Fruit fly (Drosophila melanogaster) Kc167 (cell line): ENCODE data around the gene dpr14.

Experiments used
- Myc ChIP-seq: fragments of >200 bp; optimal IDR thresholded peaks from 2 replicates; lab custom pipeline; 2017; ENCODE audit warnings: missing external identifiers
- Sin3A ChIP-seq: fragments of >200 bp; optimal IDR thresholded peaks from 2 replicates; lab custom pipeline; 2018; ENCODE audit warnings: missing external identifiers
- h ChIP-seq: fragments of >200 bp; optimal IDR thresholded peaks from 3 replicates; lab custom pipeline; 2018; ENCODE audit warnings: missing external identifiers
- insv ChIP-seq: fragments of >200 bp; optimal IDR thresholded peaks from 3 replicates; lab custom pipeline; 2018; ENCODE audit warnings: missing external identifiers
- psq ChIP-seq: fragments of >200 bp; optimal IDR thresholded peaks from 2 replicates; lab custom pipeline; 2017; ENCODE audit warnings: missing external identifiers
- ttk ChIP-seq: sonication (Bioruptor generic); optimal IDR thresholded peaks from 2 replicates; lab custom pipeline; 2017; ENCODE audit warnings: missing external identifiers

dpr14 gene

DNA sequence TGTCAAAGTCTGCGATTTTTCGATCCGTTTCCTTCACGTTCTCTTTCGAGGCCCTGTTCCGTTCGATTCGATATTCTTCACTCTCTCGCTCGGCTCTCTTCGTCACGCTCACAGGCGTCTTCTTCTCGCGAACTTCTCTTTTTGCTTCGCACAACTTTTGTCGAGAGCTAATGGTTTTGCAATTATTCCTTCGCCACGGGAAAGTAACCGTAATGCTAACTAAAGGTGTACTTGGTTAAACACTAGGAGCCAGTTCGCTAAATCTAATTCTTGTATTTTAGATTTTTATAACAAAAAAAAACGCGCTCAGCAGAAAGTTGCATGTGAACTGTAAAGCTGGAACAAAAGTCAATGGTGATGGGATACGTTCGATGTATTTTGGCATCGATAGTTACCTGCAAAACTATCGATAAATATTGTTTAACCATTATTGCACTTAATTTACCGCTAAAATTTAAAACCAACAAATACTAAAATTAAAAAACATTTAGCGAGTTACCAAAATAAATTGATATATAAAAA lies 23.0 kb upstream of the dpr14 start, which contains the start of gene mahe:
TSS of gene mahe (minus strand) at position 355 of the 522 bp plus-strand sequence.
- TF ChIP-seq Myc (lab: Kevin White, UChicago) (no peak), Sin3A (lab: Kevin White, UChicago) (no peak), psq (lab: Kevin White, UChicago) (no peak), ttk (no peak), insv (lab: Kevin White, UChicago) (no peak), h (no peak)

DNA sequence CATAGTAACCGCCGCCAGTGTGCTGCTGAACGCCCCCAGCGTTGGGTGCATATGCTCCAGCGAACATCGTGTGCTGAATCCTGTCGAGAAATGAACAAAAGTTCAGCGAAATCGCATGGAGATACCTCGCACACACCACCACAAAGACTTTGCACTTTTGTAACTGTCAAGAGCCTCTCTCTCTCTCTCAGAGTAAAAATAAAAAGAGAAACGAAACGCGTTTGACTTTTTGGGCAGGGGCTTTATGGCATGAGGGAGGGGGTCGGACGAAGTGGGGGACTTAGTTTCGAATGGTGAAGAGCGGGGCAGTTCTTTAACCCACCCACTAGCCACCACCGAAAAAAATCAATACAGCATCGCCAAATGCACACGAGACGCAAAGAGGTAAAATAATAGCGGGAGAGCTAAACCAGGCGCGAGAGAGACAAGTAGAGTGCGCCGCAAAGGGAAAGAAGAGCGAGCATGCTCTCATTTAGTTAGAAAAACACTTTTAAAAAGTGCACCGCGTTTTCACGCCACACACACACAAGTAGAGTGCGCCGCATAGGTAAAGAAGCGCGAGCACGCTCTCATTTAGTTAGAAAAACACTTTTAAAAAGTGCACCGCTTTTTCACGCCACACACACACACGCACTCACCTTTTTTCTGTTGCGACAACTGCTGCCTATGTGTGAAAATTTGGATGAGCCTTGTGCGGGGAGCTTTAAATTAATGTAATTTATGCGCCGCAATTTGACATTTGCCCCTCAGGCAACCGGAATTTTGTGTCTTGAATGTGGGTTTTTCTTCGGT lies 22.3 kb upstream of the dpr14 start:
- TF ChIP-seq Myc (lab: Kevin White, UChicago) = no peak
- TF ChIP-seq insv (lab: Kevin White, UChicago) = no peak
- TF ChIP-seq ttk = no peak
- TF ChIP-seq h = no peak
- TF ChIP-seq psq (lab: Kevin White, UChicago) = no peak
- no peak for TF ChIP-seq Sin3A (lab: Kevin White, UChicago)

DNA sequence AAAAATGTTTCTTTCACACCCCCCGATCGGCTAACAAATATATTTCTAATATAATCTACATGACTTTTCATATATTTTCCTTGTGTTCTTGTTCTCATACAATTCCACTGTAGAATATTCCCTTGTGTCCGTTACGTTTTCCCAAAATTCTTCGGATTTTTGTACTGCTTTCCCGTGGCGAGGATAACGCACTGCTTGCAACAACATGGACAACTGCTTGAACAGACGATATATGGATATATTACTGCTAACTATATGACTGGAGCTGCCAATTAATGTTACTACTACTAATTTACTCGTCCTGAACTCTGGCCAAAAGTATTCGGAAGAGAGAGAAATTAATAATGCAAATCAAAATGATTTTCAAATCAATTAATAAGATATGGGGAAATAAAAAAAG lies 16.8 kb upstream of the dpr14 start:
- no peak for TF ChIP-seq h
- TF ChIP-seq psq (lab: Kevin White, UChicago) = no peak
- TF ChIP-seq insv (lab: Kevin White, UChicago) = no peak
- TF ChIP-seq ttk = no peak
- TF ChIP-seq Sin3A (lab: Kevin White, UChicago) = no peak
- TF ChIP-seq Myc (lab: Kevin White, UChicago) = no peak

DNA sequence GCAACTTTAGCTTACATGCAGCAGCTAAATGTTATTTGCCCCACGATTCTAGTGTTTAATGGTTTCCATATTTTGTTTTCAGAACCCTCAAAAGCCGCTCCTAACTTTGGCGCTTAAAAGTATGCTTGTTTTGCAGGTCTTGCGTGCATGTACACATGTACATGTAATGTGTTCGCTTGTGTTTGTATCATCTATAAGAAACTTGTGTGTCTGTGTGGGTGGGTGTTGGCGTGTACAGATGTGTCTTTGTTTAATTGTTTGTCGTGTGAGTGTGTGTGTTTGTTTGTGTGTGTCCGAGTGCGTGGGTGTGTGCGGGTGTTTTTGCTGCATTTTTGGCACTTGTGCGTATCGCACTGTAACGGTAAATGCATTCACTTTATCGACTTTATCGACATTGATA lies 15.0 kb upstream of the dpr14 start:
- TF ChIP-seq Sin3A (lab: Kevin White, UChicago) (no peak), psq (lab: Kevin White, UChicago) (no peak)

DNA sequence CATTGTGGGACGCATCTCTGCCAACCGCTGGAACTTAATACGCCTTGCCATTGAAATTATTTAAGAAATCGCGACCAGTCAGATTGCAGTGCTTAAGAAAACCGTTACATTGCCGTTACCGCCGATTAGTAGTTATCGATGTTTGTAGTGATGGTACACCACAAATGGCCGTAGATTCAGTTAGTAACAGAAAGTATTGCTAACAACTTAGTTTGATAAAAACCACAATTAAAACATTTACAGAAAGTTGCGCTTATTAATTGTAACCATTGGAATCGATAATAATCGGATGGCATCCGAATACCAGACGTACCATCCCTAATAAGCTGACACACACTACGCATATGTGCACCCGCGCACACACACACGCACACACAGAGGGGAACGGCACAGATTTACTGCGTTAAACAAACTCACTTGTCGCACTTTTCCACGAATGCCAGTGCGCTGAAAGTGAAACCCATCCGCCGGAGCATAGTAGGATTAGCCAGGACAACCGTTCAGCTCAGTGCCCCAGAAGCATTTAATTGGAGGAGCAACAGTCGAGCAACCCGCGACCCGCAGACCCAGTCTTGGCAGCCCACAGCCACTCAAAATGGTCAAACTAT lies 12.1 kb upstream of the dpr14 start, which contains the start of the genes hdm and Ykt6:
TSS of gene hdm (minus strand) at position 51 of the 608 bp plus-strand sequence.
TSS of gene Ykt6 (plus strand) at position 329 of the 608 bp plus-strand sequence.
- TF ChIP-seq Myc (lab: Kevin White, UChicago) (no peak), psq (lab: Kevin White, UChicago) (no peak), h (no peak), insv (lab: Kevin White, UChicago) (no peak), Sin3A (lab: Kevin White, UChicago) (no peak), ttk (no peak)

DNA sequence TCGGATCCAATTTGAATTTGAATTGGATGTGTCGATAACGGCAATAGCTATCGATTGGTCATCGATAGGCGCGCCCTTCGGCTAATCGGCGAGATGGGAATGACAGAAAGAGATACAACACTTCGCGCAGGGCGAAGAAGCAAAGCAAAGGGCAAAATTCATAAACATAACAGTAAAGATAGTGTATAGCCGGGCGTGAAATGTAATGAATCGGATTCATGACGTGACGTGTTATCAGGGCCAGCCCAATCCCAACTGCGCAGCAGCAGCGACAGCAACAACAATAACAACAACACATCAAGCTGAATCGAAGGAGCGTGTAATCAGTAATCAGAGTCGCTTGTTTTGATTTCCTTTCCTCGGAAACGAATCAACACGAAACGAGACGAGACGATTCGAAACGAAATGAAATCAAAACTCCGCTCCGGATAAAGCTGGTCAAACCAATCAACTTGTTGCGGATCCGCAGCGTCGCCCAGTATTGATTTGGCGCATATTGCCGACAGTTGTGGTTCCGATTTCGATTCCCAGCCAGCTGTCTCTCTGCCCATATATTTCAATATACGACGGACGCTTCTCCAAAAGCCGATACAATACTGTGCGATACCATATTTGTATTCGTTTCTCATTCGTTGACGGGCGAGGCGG lies 4.0 kb upstream of the dpr14 start, which contains the start of gene snz:
TSS of gene snz (plus strand) at position 107 of the 648 bp plus-strand sequence.
- no peak for TF ChIP-seq Myc (lab: Kevin White, UChicago)
- no peak for TF ChIP-seq psq (lab: Kevin White, UChicago)
- no peak for TF ChIP-seq ttk
- TF ChIP-seq insv (lab: Kevin White, UChicago) = no peak
- TF ChIP-seq Sin3A (lab: Kevin White, UChicago) = no peak
- no peak for TF ChIP-seq h

DNA sequence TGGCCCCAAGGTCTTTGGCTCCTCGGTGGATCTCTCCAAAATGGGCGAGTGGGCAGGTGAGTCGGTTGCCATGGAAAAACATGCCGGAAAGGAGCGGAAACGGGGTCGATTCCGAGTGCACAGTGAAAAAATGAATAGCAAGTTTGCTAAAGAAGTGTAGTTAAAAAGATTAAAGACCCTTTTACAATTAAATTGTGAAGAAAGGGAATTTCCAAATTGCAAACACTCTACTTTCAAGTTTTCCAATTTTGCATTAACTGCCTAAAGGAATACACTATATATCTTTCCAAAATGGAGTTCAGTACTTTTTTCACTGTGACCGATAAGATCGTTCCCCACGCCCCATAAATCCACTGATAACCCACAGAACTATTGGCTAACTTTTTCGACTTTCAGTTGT lies 1.4 kb upstream of the dpr14 start:
- TF ChIP-seq Sin3A (lab: Kevin White, UChicago) (no peak), Myc (lab: Kevin White, UChicago) (no peak), ttk (no peak), psq (lab: Kevin White, UChicago) (no peak), insv (lab: Kevin White, UChicago) (no peak), h (no peak)

DNA sequence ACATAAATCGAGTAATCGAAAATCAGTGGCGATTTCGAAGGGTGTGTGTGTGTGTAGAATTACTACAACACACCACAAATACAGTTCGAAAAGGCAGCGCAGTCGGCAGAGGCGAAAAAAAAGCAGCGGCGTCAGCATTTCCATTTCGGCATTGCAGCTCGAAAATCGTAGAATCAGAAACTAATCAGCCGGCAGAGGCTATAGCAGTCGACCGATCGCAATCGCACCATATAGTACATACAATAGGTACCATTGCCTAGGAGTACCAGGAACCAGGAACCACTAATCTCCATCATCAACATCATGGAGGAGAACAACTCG lies 943 bp upstream of the dpr14 start:
- TF ChIP-seq Sin3A (lab: Kevin White, UChicago) = no peak
- TF ChIP-seq ttk = no peak
- TF ChIP-seq Myc (lab: Kevin White, UChicago) = no peak
- no peak for TF ChIP-seq insv (lab: Kevin White, UChicago)
- no peak for TF ChIP-seq h
- no peak for TF ChIP-seq psq (lab: Kevin White, UChicago)

DNA sequence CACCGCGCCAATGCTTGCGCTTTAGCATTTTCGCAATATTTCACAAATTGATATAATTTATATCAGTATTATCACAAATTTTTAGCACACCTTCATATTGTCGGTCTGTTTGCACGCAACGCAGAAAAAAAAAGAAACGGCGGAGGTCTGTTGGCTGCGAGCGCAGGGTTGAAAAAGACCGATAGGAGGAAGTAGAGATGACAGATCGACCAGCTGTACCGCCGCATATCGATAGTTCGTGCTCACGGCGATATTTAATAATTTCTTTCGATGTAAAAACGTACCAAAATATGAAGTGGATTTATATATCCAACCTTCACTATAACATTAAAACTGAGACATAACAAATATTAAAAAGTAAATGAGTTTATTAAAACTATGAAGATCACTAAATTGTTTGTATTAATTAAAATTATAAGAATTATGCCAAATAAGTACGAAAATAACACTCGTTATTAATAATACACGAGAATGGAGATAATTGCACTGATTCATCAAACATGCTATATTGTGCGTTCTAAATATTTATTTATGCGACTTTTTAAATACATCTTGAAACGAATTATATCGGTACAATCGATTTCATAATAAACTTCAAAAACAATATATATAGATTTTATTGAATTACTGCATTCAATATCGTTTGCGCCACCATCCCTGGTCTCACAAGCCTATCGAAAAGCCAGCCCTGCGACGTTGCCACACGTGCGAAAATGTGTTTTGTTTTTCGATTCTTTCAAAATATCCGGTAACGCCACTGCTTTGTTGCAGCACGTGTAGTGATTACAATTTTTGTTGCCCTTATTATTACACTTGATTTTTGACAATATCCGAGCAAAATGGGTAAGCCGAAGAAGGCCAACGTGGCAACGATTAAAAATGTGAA lies 6.7 kb downstream of the dpr14 start, which contains the start of the genes RpS6 and bys:
TSS of gene RpS6 (minus strand) at position 179 of the 886 bp plus-strand sequence.
TSS of gene bys (plus strand) at position 728 of the 886 bp plus-strand sequence.
- TF ChIP-seq ttk (no peak), psq (lab: Kevin White, UChicago) (no peak), h (no peak), Sin3A (lab: Kevin White, UChicago) (no peak), insv (lab: Kevin White, UChicago) (no peak), Myc (lab: Kevin White, UChicago) (no peak)

DNA sequence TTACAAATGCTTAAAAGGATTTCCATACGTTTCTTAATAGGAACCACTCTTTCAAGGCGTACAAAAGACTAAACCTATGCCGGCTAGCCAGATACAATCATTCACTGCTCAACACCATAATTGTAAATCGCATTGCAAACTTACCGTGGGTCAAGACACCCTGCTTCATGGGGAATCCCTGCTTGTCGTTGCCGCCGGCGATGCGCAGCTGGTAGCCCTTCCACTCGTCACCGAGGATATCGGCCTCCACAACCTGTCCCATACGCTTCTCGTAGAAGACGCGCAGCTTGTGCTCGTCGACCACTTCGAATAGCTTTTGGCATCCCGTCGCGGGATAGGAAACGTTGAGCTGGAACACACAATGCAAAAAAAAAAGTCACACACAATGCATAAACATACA lies 7.4 kb downstream of the dpr14 start:
- TF ChIP-seq Sin3A (lab: Kevin White, UChicago) (no peak), ttk (no peak), insv (lab: Kevin White, UChicago) (no peak), psq (lab: Kevin White, UChicago) (no peak), h (no peak), Myc (lab: Kevin White, UChicago) (no peak)
